Worm (Caenorhabditis elegans) whole organism, L4 larva: ENCODE results near the gene pat-6.

Experiments
- F26F4.8 ChIP-seq: fragments of 200-800 bp; sonication (Bioruptor generic); conservative IDR thresholded peaks from 2 replicates; pipeline ENCODE4 v1.3.6; 2022; ENCODE audit warnings: missing genetic modification characterization, missing compliant biosample characterization
- Y105C5A.15 ChIP-seq: fragments of 200-800 bp; sonication (Bioruptor generic); IDR thresholded peaks from 2 replicates; pipeline ENCODE4 v1.3.6; 2022; ENCODE audit warnings: missing genetic modification characterization, missing compliant biosample characterization
- Y48G9A.11 ChIP-seq: fragments of 200-800 bp; sonication (Bioruptor generic); IDR thresholded peaks from 2 replicates; pipeline ENCODE4 v1.3.6; 2022; ENCODE audit warnings: missing genetic modification reagents, missing genetic modification characterization, missing compliant biosample characterization
- Y5F2A.4 ChIP-seq: fragments of 200-800 bp; sonication (Bioruptor generic); optimal IDR thresholded peaks from 2 replicates; lab custom pipeline; 2018; ENCODE audit warnings: mild to moderate bottlenecking, missing genetic modification characterization, missing compliant biosample characterization
- Y75B8A.6 ChIP-seq: fragments of 200-800 bp; sonication (Bioruptor generic); IDR thresholded peaks from 2 replicates; pipeline ENCODE4 v1.3.6; 2022; ENCODE audit warnings: missing genetic modification reagents, missing genetic modification characterization, missing compliant biosample characterization
- ZK546.5 ChIP-seq, 2 experiments: sonication (generic microtip); optimal IDR thresholded peaks; 2 replicates each; lab custom pipeline; 2017; ENCODE audit warnings: missing biosample characterization in 2 of 2, missing genetic modification characterization in 2 of 2
- aha-1 ChIP-seq: fragments of 150-350 bp; peaks from one replicate; lab custom pipeline; 2014; ENCODE audit warnings: missing biosample characterization, missing genetic modification characterization
- attf-4 ChIP-seq: sonication (generic microtip); optimal IDR thresholded peaks from 3 replicates; lab custom pipeline; 2017; ENCODE audit warnings: missing biosample characterization, missing genetic modification characterization
- ceh-82 ChIP-seq: sonication (generic microtip); optimal IDR thresholded peaks from 2 replicates; lab custom pipeline; 2017; ENCODE audit warnings: missing biosample characterization, missing genetic modification characterization
- ctbp-1 ChIP-seq: fragments of 200-800 bp; sonication (Bioruptor generic); IDR thresholded peaks from 2 replicates; pipeline ENCODE4 v1.3.6; 2022; ENCODE audit warnings: missing genetic modification reagents, missing genetic modification characterization, missing compliant biosample characterization
- daf-16 ChIP-seq, 3 experiments: sonication (generic microtip); optimal IDR thresholded peaks; 2 replicates each; lab custom pipeline; 2016 to 2017; ENCODE audit warnings: missing genetic modification characterization in 3 of 3, missing genetic modification reagents in 3 of 3, mild to moderate bottlenecking in 2 of 3, missing compliant biosample characterization in 2 of 3, missing biosample characterization in 1 of 3, moderate library complexity in 1 of 3
- daf-19 ChIP-seq: fragments of 200-800 bp; sonication (Bioruptor generic); conservative IDR thresholded peaks from 2 replicates; pipeline ENCODE4 v1.3.6; 2022; ENCODE audit warnings: missing genetic modification characterization, missing compliant biosample characterization
- dpl-1 ChIP-seq: fragments of 150-350 bp; optimal IDR thresholded peaks from 2 replicates; lab custom pipeline; 2014; ENCODE audit warnings: missing biosample characterization, missing genetic modification reagents, missing genetic modification characterization
- dve-1 ChIP-seq: sonication (generic microtip); optimal IDR thresholded peaks from 2 replicates; lab custom pipeline; 2017; ENCODE audit warnings: antibody characterized with exemption, mild to moderate bottlenecking, missing genetic modification characterization, missing compliant biosample characterization; ENCODE audit not compliant: insufficient read depth
- egl-27 ChIP-seq: sonication (generic microtip); optimal IDR thresholded peaks from 3 replicates; lab custom pipeline; 2017; ENCODE audit warnings: missing biosample characterization, missing genetic modification reagents, missing genetic modification characterization
- fkh-10 ChIP-seq: fragments of 150-350 bp; optimal IDR thresholded peaks from 2 replicates; lab custom pipeline; 2014; ENCODE audit warnings: missing biosample characterization, missing genetic modification reagents, missing genetic modification characterization
- fos-1 ChIP-seq: fragments of 150-350 bp; optimal IDR thresholded peaks from 2 replicates; lab custom pipeline; 2014; ENCODE audit warnings: missing biosample characterization, missing genetic modification characterization
- hlh-11 ChIP-seq: fragments of 200-800 bp; sonication (Bioruptor generic); optimal IDR thresholded peaks from 2 replicates; lab custom pipeline; 2018; ENCODE audit warnings: mild to moderate bottlenecking, missing genetic modification characterization, missing compliant biosample characterization
- hlh-30 ChIP-seq: sonication (generic microtip); optimal IDR thresholded peaks from 2 replicates; lab custom pipeline; 2017; ENCODE audit warnings: antibody characterized with exemption, mild to moderate bottlenecking, missing genetic modification characterization, missing compliant biosample characterization; ENCODE audit not compliant: insufficient read depth
- hmg-1.1 ChIP-seq: fragments of 200-800 bp; sonication (Bioruptor generic); IDR thresholded peaks from 2 replicates; pipeline ENCODE4 v1.3.6; 2022; ENCODE audit warnings: missing genetic modification reagents, missing genetic modification characterization, missing compliant biosample characterization
- lin-13 ChIP-seq: fragments of 150-350 bp; optimal IDR thresholded peaks from 2 replicates; lab custom pipeline; 2014; ENCODE audit warnings: missing biosample characterization, missing genetic modification reagents, missing genetic modification characterization
- lin-38 ChIP-seq: fragments of 200-800 bp; sonication (Bioruptor generic); IDR thresholded peaks from 2 replicates; pipeline ENCODE4 v1.3.6; 2022; ENCODE audit warnings: missing genetic modification reagents, missing genetic modification characterization, missing compliant biosample characterization
- lin-39 ChIP-seq: fragments of 150-350 bp; optimal IDR thresholded peaks from 2 replicates; lab custom pipeline; 2014; ENCODE audit warnings: missing biosample characterization, missing genetic modification reagents, missing genetic modification characterization
- lsy-2 ChIP-seq, 2 experiments: fragments of 150-350 bp in 1 of 2; sonication (generic microtip) in 1 of 2; optimal IDR thresholded peaks; 2 replicates each; lab custom pipeline; 2014 to 2017; ENCODE audit warnings: missing biosample characterization in 2 of 2, missing genetic modification characterization in 2 of 2
- madf-5 ChIP-seq, 2 experiments: fragments of 200-800 bp; sonication (Bioruptor generic); IDR thresholded peaks; 2 replicates each; pipeline ENCODE4 v1.3.6; 2022; ENCODE audit warnings: missing compliant biosample characterization in 2 of 2, missing genetic modification characterization in 2 of 2
- madf-9 ChIP-seq: fragments of 200-800 bp; sonication (Bioruptor generic); conservative IDR thresholded peaks from 2 replicates; pipeline ENCODE4 v1.3.6; 2022; ENCODE audit warnings: missing genetic modification reagents, missing genetic modification characterization, missing compliant biosample characterization
- mes-2 ChIP-seq: sonication (generic microtip); optimal IDR thresholded peaks from 2 replicates; lab custom pipeline; 2016; ENCODE audit warnings: missing genotype, mild to moderate bottlenecking, missing genetic modification characterization, missing compliant biosample characterization; ENCODE audit not compliant: poor library complexity, severe bottlenecking
- mxl-2 ChIP-seq: fragments of 200-800 bp; sonication (Bioruptor generic); conservative IDR thresholded peaks from 2 replicates; pipeline ENCODE4 v1.3.6; 2022; ENCODE audit warnings: missing genetic modification reagents, missing genetic modification characterization, missing compliant biosample characterization
- nhr-10 ChIP-seq: fragments of 150-350 bp; optimal IDR thresholded peaks from 2 replicates; lab custom pipeline; 2014; ENCODE audit warnings: missing biosample characterization, missing genetic modification characterization
- nhr-11 ChIP-seq: fragments of 150-350 bp; optimal IDR thresholded peaks from 2 replicates; lab custom pipeline; 2014; ENCODE audit warnings: missing biosample characterization, missing genetic modification characterization
- nhr-237 ChIP-seq: sonication (generic microtip); optimal IDR thresholded peaks from 2 replicates; lab custom pipeline; 2017; ENCODE audit warnings: missing biosample characterization, missing genetic modification characterization
- nhr-25 ChIP-seq: sonication (generic microtip); optimal IDR thresholded peaks from 2 replicates; lab custom pipeline; 2017; ENCODE audit warnings: missing genetic modification characterization, mild to moderate bottlenecking, missing compliant biosample characterization, antibody characterized with exemption, moderate library complexity, borderline replicate concordance; ENCODE audit not compliant: insufficient read depth
- nhr-28 ChIP-seq: fragments of 150-350 bp; optimal IDR thresholded peaks from 2 replicates; lab custom pipeline; 2014; ENCODE audit warnings: missing biosample characterization, missing genetic modification characterization
- nhr-77 ChIP-seq: fragments of 150-350 bp; optimal IDR thresholded peaks from 2 replicates; lab custom pipeline; 2014; ENCODE audit warnings: missing biosample characterization, missing genetic modification characterization
- pqm-1 ChIP-seq: sonication (generic microtip); optimal IDR thresholded peaks from 2 replicates; lab custom pipeline; 2017; ENCODE audit warnings: missing biosample characterization, missing genetic modification characterization
- spr-1 ChIP-seq: sonication (generic microtip); optimal IDR thresholded peaks from 2 replicates; lab custom pipeline; 2016; ENCODE audit warnings: mild to moderate bottlenecking, missing genetic modification characterization, missing compliant biosample characterization
- tra-1 ChIP-seq: fragments of 200-800 bp; sonication (Bioruptor generic); IDR thresholded peaks from 2 replicates; pipeline ENCODE4 v1.3.6; 2022; ENCODE audit warnings: missing genetic modification reagents, missing genetic modification characterization, missing compliant biosample characterization
- unc-130 ChIP-seq: sonication (generic microtip); optimal IDR thresholded peaks from 2 replicates; lab custom pipeline; 2016; ENCODE audit warnings: missing genetic modification reagents, missing genetic modification characterization, missing compliant biosample characterization
- unc-39 ChIP-seq: sonication (generic microtip); optimal IDR thresholded peaks from 2 replicates; lab custom pipeline; 2017; ENCODE audit warnings: missing biosample characterization, missing genetic modification characterization
- unc-62 ChIP-seq, 3 experiments: fragments of 150-350 bp in 1 of 3; sonication (generic microtip); optimal IDR thresholded peaks in 2 of 3; peaks in 1 of 3; 1 replicate in 1 of 3; 2 replicates in 2 of 3; lab custom pipeline; 2014 to 2017; ENCODE audit warnings: missing biosample characterization in 3 of 3, missing genetic modification characterization in 3 of 3, missing genetic modification reagents in 3 of 3, missing genotype in 1 of 3
- zfp-3 ChIP-seq: fragments of 200-800 bp; sonication (Bioruptor generic); conservative IDR thresholded peaks from 2 replicates; pipeline ENCODE4 v1.3.6; 2022; ENCODE audit warnings: missing genetic modification reagents, missing genetic modification characterization, missing compliant biosample characterization
- ztf-7 ChIP-seq: fragments of 150-350 bp; optimal IDR thresholded peaks from 2 replicates; lab custom pipeline; 2014; ENCODE audit warnings: missing biosample characterization, missing genetic modification characterization

Gene pat-6

ce11 chrIV:264182-264709 lies at the start of gene pat-6:
Gene pat-6, minus strand, starts transcription at chrIV:264232.
- peak; percentile 59 for TF ChIP-seq mes-2 (tag; lab: Kevin White, UChicago)
- TF ChIP-seq hmg-1.1 (GFP tag; lab: Robert Waterston, UW): no peak
- TF ChIP-seq aha-1 (tag; lab: Kevin White, UChicago): peak; percentile 13
- TF ChIP-seq unc-62 (GFP tag; optimal IDR thresholded peaks at IDR 0.05 in 1 of 2; lab: Kevin White, UChicago): no peak
- no peak for TF ChIP-seq unc-62 (tag; optimal IDR thresholded peaks at IDR 0.05; lab: Kevin White, UChicago)
- no peak for TF ChIP-seq Y5F2A.4 (GFP tag; lab: Kevin White, UChicago)
- TF ChIP-seq lin-13 (GFP tag; lab: Kevin White, UChicago): no peak
- no peak for TF ChIP-seq ZK546.5 (tag; optimal IDR thresholded peaks at IDR 0.05; lab: Kevin White, UChicago)
- TF ChIP-seq spr-1: no peak
- TF ChIP-seq hlh-11 (tag; lab: Kevin White, UChicago): peak; percentile 37
- no peak for TF ChIP-seq Y105C5A.15 (GFP tag; lab: Robert Waterston, UW)
- no peak for TF ChIP-seq Y75B8A.6 (GFP tag; lab: Robert Waterston, UW)
- TF ChIP-seq dpl-1 (GFP tag; lab: Kevin White, UChicago): peak; percentile 17
- no peak for TF ChIP-seq fkh-10 (GFP tag; lab: Kevin White, UChicago)
- no peak for TF ChIP-seq nhr-25
- no peak for TF ChIP-seq ztf-7 (tag; lab: Kevin White, UChicago)
- no peak for TF ChIP-seq nhr-237 (tag; lab: Kevin White, UChicago)
- TF ChIP-seq unc-39: no peak
- no peak for TF ChIP-seq nhr-10 (tag; lab: Kevin White, UChicago)
- TF ChIP-seq tra-1 (GFP tag; lab: Robert Waterston, UW): no peak
- no peak for TF ChIP-seq nhr-77 (tag; lab: Kevin White, UChicago)
- TF ChIP-seq Y48G9A.11 (GFP tag; lab: Robert Waterston, UW): no peak
- no peak for TF ChIP-seq lsy-2 (tag; optimal IDR thresholded peaks at IDR 0.05; lab: Kevin White, UChicago)
- TF ChIP-seq unc-130: no peak
- no peak for TF ChIP-seq lin-39 (tag; lab: Kevin White, UChicago)
- no peak for TF ChIP-seq daf-16 (GFP tag; optimal IDR thresholded peaks at IDR 0.05; lab: Kevin White, UChicago)
- peak; percentile 14 for TF ChIP-seq daf-16 (tag; optimal IDR thresholded peaks at IDR 0.05; lab: Kevin White, UChicago)
- TF ChIP-seq mxl-2 (GFP tag; lab: Robert Waterston, UW): no peak
- TF ChIP-seq nhr-28: peak; percentile 4
- no peak for TF ChIP-seq madf-5 (GFP tag; IDR thresholded peaks at IDR 0.05; lab: Robert Waterston, UW)
- no peak for TF ChIP-seq F26F4.8 (GFP tag; lab: Robert Waterston, UW)
- no peak for TF ChIP-seq nhr-11
- no peak for TF ChIP-seq hlh-30 (tag; lab: Kevin White, UChicago)
- no peak for TF ChIP-seq madf-9 (GFP tag; lab: Robert Waterston, UW)
- TF ChIP-seq ctbp-1 (GFP tag; lab: Robert Waterston, UW): no peak
- TF ChIP-seq attf-4 (tag; lab: Kevin White, UChicago): no peak
- no peak for TF ChIP-seq daf-19
- TF ChIP-seq ceh-82: no peak
- TF ChIP-seq dve-1 (tag; lab: Kevin White, UChicago): peak; percentile 49
- no peak for TF ChIP-seq pqm-1 (tag; lab: Kevin White, UChicago)
- TF ChIP-seq egl-27 (tag; lab: Kevin White, UChicago): no peak
- no peak for TF ChIP-seq lin-38 (GFP tag; lab: Robert Waterston, UW)
- no peak for TF ChIP-seq fos-1 (tag; lab: Kevin White, UChicago)
- TF ChIP-seq zfp-3 (GFP tag; lab: Robert Waterston, UW): no peak
